Worm (Caenorhabditis elegans) whole organism, L2 larva: ENCODE data around the gene Y71H2AL.2.
A peak's percentile ranks its signal among the peaks of the same experiment; 100 is the strongest.

Experiments
- C34F6.9 ChIP-seq: fragments of 150-350 bp; optimal IDR thresholded peaks from 2 replicates; lab custom pipeline; 2014; ENCODE audit warnings: missing biosample characterization, missing genetic modification characterization
- F13H6.1 ChIP-seq: sonication (generic microtip); optimal IDR thresholded peaks from 2 replicates; lab custom pipeline; 2016; ENCODE audit warnings: missing genetic modification characterization, missing compliant biosample characterization
- R02D3.7 ChIP-seq: fragments of 150-350 bp; optimal IDR thresholded peaks from 2 replicates; lab custom pipeline; 2014; ENCODE audit warnings: missing biosample characterization, missing genetic modification characterization
- Y55F3AM.14 ChIP-seq: fragments of 200-800 bp; sonication (Bioruptor generic); optimal IDR thresholded peaks from 2 replicates; lab custom pipeline; 2018; ENCODE audit warnings: mild to moderate bottlenecking, missing genetic modification characterization, missing compliant biosample characterization
- ZK546.5 ChIP-seq: sonication (generic microtip); optimal IDR thresholded peaks from 2 replicates; lab custom pipeline; 2017; ENCODE audit warnings: missing biosample characterization, missing genetic modification characterization
- alr-1 ChIP-seq: fragments of 150-350 bp; optimal IDR thresholded peaks from 2 replicates; lab custom pipeline; 2014; ENCODE audit warnings: missing biosample characterization, missing genetic modification characterization
- blmp-1 ChIP-seq: sonication (generic microtip); optimal IDR thresholded peaks from 2 replicates; lab custom pipeline; 2017; ENCODE audit warnings: missing genetic modification characterization, mild to moderate bottlenecking, missing compliant biosample characterization, antibody characterized with exemption, moderate library complexity; ENCODE audit not compliant: insufficient read depth
- ceh-16 ChIP-seq: fragments of 150-350 bp; optimal IDR thresholded peaks from 2 replicates; lab custom pipeline; 2014; ENCODE audit warnings: missing biosample characterization, missing genetic modification characterization
- crh-2 ChIP-seq: sonication (generic microtip); optimal IDR thresholded peaks from 2 replicates; lab custom pipeline; 2017; ENCODE audit warnings: missing biosample characterization, missing genetic modification characterization
- dmd-4 ChIP-seq: sonication (generic microtip); optimal IDR thresholded peaks from 2 replicates; lab custom pipeline; 2017; ENCODE audit warnings: missing biosample characterization, missing genetic modification characterization
- elt-1 ChIP-seq: fragments of 150-350 bp; optimal IDR thresholded peaks from 2 replicates; lab custom pipeline; 2014; ENCODE audit warnings: missing biosample characterization, missing genetic modification characterization
- fos-1 ChIP-seq: fragments of 150-350 bp; optimal IDR thresholded peaks from 2 replicates; lab custom pipeline; 2014; ENCODE audit warnings: missing biosample characterization, missing genetic modification characterization
- lin-11 ChIP-seq: fragments of 150-350 bp; sonication (generic microtip); optimal IDR thresholded peaks from 2 replicates; lab custom pipeline; 2014; ENCODE audit warnings: missing biosample characterization, missing genetic modification characterization, inconsistent platforms, mixed read lengths
- lin-39 ChIP-seq: fragments of 150-350 bp; optimal IDR thresholded peaks from 2 replicates; lab custom pipeline; 2014; ENCODE audit warnings: missing biosample characterization, missing genetic modification reagents, missing genetic modification characterization
- mab-5 ChIP-seq: fragments of 150-350 bp; optimal IDR thresholded peaks from 2 replicates; lab custom pipeline; 2014; ENCODE audit warnings: missing biosample characterization, missing genetic modification characterization
- mbf-1 ChIP-seq: sonication (generic microtip); optimal IDR thresholded peaks from 2 replicates; lab custom pipeline; 2017; ENCODE audit warnings: missing biosample characterization, missing genetic modification characterization
- nhr-10 ChIP-seq: sonication (generic microtip); optimal IDR thresholded peaks from 2 replicates; lab custom pipeline; 2017; ENCODE audit warnings: missing biosample characterization, missing genetic modification characterization
- nhr-11 ChIP-seq: fragments of 150-350 bp; optimal IDR thresholded peaks from 2 replicates; lab custom pipeline; 2014; ENCODE audit warnings: missing biosample characterization, missing genetic modification characterization
- nhr-21 ChIP-seq: fragments of 150-350 bp; optimal IDR thresholded peaks from 2 replicates; lab custom pipeline; 2014; ENCODE audit warnings: missing biosample characterization, missing genetic modification characterization
- nhr-23 ChIP-seq: fragments of 150-350 bp; optimal IDR thresholded peaks from 2 replicates; lab custom pipeline; 2014; ENCODE audit warnings: missing biosample characterization, missing genetic modification reagents, missing genetic modification characterization
- nhr-237 ChIP-seq: fragments of 150-350 bp; optimal IDR thresholded peaks from 2 replicates; lab custom pipeline; 2014; ENCODE audit warnings: missing biosample characterization, missing genetic modification characterization
- nhr-25 ChIP-seq: fragments of 150-350 bp; sonication (generic microtip); optimal IDR thresholded peaks from 3 replicates; lab custom pipeline; 2014; ENCODE audit warnings: missing biosample characterization, missing genetic modification characterization
- nhr-77 ChIP-seq: fragments of 150-350 bp; optimal IDR thresholded peaks from 2 replicates; lab custom pipeline; 2014; ENCODE audit warnings: missing biosample characterization, missing genetic modification characterization
- peb-1 ChIP-seq: fragments of 150-350 bp; optimal IDR thresholded peaks from 2 replicates; lab custom pipeline; 2014; ENCODE audit warnings: missing biosample characterization, missing genetic modification characterization
- sma-3 ChIP-seq: sonication (generic microtip); optimal IDR thresholded peaks from 2 replicates; lab custom pipeline; 2016; ENCODE audit warnings: missing genetic modification reagents, missing genetic modification characterization, missing compliant biosample characterization
- sma-9 ChIP-seq, 2 experiments: fragments of 150-350 bp in 1 of 2; sonication (generic microtip) in 1 of 2; optimal IDR thresholded peaks; 2 replicates each; lab custom pipeline; 2014 to 2016; ENCODE audit warnings: missing genetic modification characterization in 2 of 2, mild to moderate bottlenecking in 1 of 2, missing biosample characterization in 1 of 2, missing compliant biosample characterization in 1 of 2, missing genetic modification reagents in 1 of 2, moderate library complexity in 1 of 2
- snpc-4 ChIP-seq: fragments of 150-350 bp; optimal IDR thresholded peaks from 2 replicates; lab custom pipeline; 2014; ENCODE audit warnings: missing biosample characterization, missing genetic modification characterization
- unc-39 ChIP-seq: fragments of 150-350 bp; optimal IDR thresholded peaks from 2 replicates; lab custom pipeline; 2014; ENCODE audit warnings: missing biosample characterization, missing genetic modification characterization
- unc-55 ChIP-seq: fragments of 150-350 bp; sonication (generic microtip); optimal IDR thresholded peaks from 3 replicates; lab custom pipeline; 2014; ENCODE audit warnings: missing biosample characterization, missing genetic modification reagents, missing genetic modification characterization
- unc-62 ChIP-seq: fragments of 150-350 bp; optimal IDR thresholded peaks from 2 replicates; lab custom pipeline; 2014; ENCODE audit warnings: missing biosample characterization, missing genetic modification reagents, missing genetic modification characterization
- zag-1 ChIP-seq: fragments of 150-350 bp; optimal IDR thresholded peaks from 2 replicates; lab custom pipeline; 2014; ENCODE audit warnings: missing biosample characterization, missing genetic modification characterization
- ztf-1 ChIP-seq: fragments of 200-800 bp; sonication (Bioruptor generic); conservative IDR thresholded peaks from 2 replicates; pipeline ENCODE4 v1.3.6; 2022; ENCODE audit warnings: missing genetic modification characterization, missing compliant biosample characterization
- ztf-11 ChIP-seq: sonication (generic microtip); optimal IDR thresholded peaks from 2 replicates; lab custom pipeline; 2017; ENCODE audit warnings: missing biosample characterization, missing genetic modification characterization

Gene Y71H2AL.2

ce11 chrIII:2652704-2653566, 33.2 kb upstream of the Y71H2AL.2 start:
- TF ChIP-seq sma-9 (GFP tag; optimal IDR thresholded peaks at IDR 0.05; lab: Kevin White, UChicago) (no peak), sma-9 (tag; optimal IDR thresholded peaks at IDR 0.05; lab: Kevin White, UChicago) (no peak), unc-55 (GFP tag; lab: Kevin White, UChicago) (no peak), snpc-4 (no peak), F13H6.1 (tag; lab: Kevin White, UChicago) (peak; percentile 32)
- TF ChIP-seq, all 48 proteins: peak for 1

ce11 chrIII:2656168-2656567, 30.0 kb upstream of the Y71H2AL.2 start:
- no peak for TF ChIP-seq nhr-25 (tag; lab: Kevin White, UChicago)
- TF ChIP-seq nhr-21 (tag; lab: Kevin White, UChicago) = peak; percentile 14
- peak; percentile 20 for TF ChIP-seq fos-1 (tag; lab: Kevin White, UChicago)
- TF ChIP-seq snpc-4 = no peak
- peak; percentile 32 for TF ChIP-seq sma-3 (GFP tag; lab: Kevin White, UChicago)
- TF ChIP-seq nhr-237 (tag; lab: Kevin White, UChicago) = no peak
- TF ChIP-seq ZK546.5 = no peak

DNA sequence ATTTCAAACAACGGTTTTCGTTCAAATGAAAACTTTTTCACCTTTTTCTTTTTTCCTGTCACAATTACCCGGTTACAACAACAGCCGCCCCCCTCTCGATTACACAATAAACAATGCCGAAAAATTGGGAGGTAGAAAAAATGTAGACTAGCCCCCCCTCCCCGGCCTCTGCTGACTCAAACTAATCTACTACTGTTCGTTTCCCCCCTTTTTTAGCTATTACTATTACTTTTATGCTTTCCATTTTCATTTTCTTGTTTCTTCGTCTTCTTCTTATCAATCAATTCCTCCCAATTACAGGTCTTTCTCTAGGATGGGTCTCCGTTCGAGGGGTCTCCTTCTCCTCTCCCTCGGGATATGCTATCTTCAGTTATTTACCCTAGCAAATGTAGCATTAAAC, 28.4 kb upstream of the Y71H2AL.2 start, which contains the start of gene let-805:
Gene let-805 (plus strand): TSS at position 301 of the 400 bp plus-strand sequence.
- no peak for TF ChIP-seq sma-9 (GFP tag; optimal IDR thresholded peaks at IDR 0.05; lab: Kevin White, UChicago)
- TF ChIP-seq sma-9 (tag; optimal IDR thresholded peaks at IDR 0.05; lab: Kevin White, UChicago) = no peak
- TF ChIP-seq unc-39 (tag; lab: Kevin White, UChicago) = no peak
- TF ChIP-seq nhr-23 (tag; lab: Kevin White, UChicago) = no peak
- no peak for TF ChIP-seq mab-5
- no peak for TF ChIP-seq nhr-21 (tag; lab: Kevin White, UChicago)
- no peak for TF ChIP-seq blmp-1 (tag; lab: Kevin White, UChicago)
- no peak for TF ChIP-seq nhr-10
- TF ChIP-seq ztf-1 (GFP tag; lab: Robert Waterston, UW) = no peak
- TF ChIP-seq lin-11 (tag; lab: Kevin White, UChicago) = no peak
- TF ChIP-seq nhr-77 = no peak
- no peak for TF ChIP-seq nhr-237 (tag; lab: Kevin White, UChicago)
- TF ChIP-seq snpc-4 = no peak
- no peak for TF ChIP-seq lin-39 (tag; lab: Kevin White, UChicago)
- no peak for TF ChIP-seq nhr-11 (tag; lab: Kevin White, UChicago)
- no peak for TF ChIP-seq ceh-16 (tag; lab: Kevin White, UChicago)
- TF ChIP-seq R02D3.7 (tag; lab: Kevin White, UChicago) = no peak
- no peak for TF ChIP-seq dmd-4 (tag; lab: Kevin White, UChicago)

ce11 chrIII:2675449-2675848, 10.7 kb upstream of the Y71H2AL.2 start:
- TF ChIP-seq nhr-237 (tag; lab: Kevin White, UChicago) (no peak), C34F6.9 (tag; lab: Kevin White, UChicago) (no peak), fos-1 (tag; lab: Kevin White, UChicago) (no peak), elt-1 (no peak), mab-5 (no peak), zag-1 (tag; lab: Kevin White, UChicago) (no peak), alr-1 (tag; lab: Kevin White, UChicago) (no peak), nhr-77 (no peak), crh-2 (tag; lab: Kevin White, UChicago) (no peak), ztf-1 (GFP tag; lab: Robert Waterston, UW) (no peak), snpc-4 (no peak), unc-62 (GFP tag; lab: Kevin White, UChicago) (no peak), nhr-11 (tag; lab: Kevin White, UChicago) (no peak), ztf-11 (tag; lab: Kevin White, UChicago) (no peak), Y55F3AM.14 (GFP tag; lab: Kevin White, UChicago) (no peak), mbf-1 (tag; lab: Kevin White, UChicago) (no peak), sma-9 (GFP tag; optimal IDR thresholded peaks at IDR 0.05; lab: Kevin White, UChicago) (no peak), sma-9 (tag; optimal IDR thresholded peaks at IDR 0.05; lab: Kevin White, UChicago) (no peak), peb-1 (tag; lab: Kevin White, UChicago) (no peak), sma-3 (GFP tag; lab: Kevin White, UChicago) (no peak)
- TF ChIP-seq, all 48 proteins: peak for 0
